Worm (Caenorhabditis elegans): ENCODE data around the gene nep-24.
"Not testable (repeated sequence)": the region's sequence is repeated elsewhere in the genome, so short reads cannot be mapped to it uniquely, and the experiment has no call there.

The nep-24 gene

ce11 chrIV:16924092-16924491 lies at the start of gene nep-24:
TSS of gene nep-24 (plus strand) at chrIV:16924392.
- TF ChIP-seq elt-2 (tag; optimal IDR thresholded peaks at IDR 0.05): no peak
- TF ChIP-seq skn-1 (tag; optimal IDR thresholded peaks at IDR 0.05): no peak
- TF ChIP-seq nhr-11 (tag; optimal IDR thresholded peaks at IDR 0.05): no peak
- TF ChIP-seq pha-4 (tag; optimal IDR thresholded peaks at IDR 0.05): no peak
- no peak for TF ChIP-seq ceh-82 (tag; optimal IDR thresholded peaks at IDR 0.05)
- no peak for TF ChIP-seq nhr-25 (tag; optimal IDR thresholded peaks at IDR 0.05)
- TF ChIP-seq ztf-11 (tag; optimal IDR thresholded peaks at IDR 0.05): no peak

ce11 chrIV:16888580-16888979 lies 35.6 kb upstream of the nep-24 start:
- no peak for TF ChIP-seq nhr-28 (tag; optimal IDR thresholded peaks at IDR 0.05)
- no peak for TF ChIP-seq skn-1 (tag; optimal IDR thresholded peaks at IDR 0.05)
- no peak for TF ChIP-seq nfya-1 (tag; optimal IDR thresholded peaks at IDR 0.05; ENCODE audit: insufficient read depth)
- no peak for TF ChIP-seq nhr-25 (tag; optimal IDR thresholded peaks at IDR 0.05)
- TF ChIP-seq ama-1 (optimal IDR thresholded peaks at IDR 0.05): no peak
- TF ChIP-seq unc-39 (tag; optimal IDR thresholded peaks at IDR 0.05): no peak
- TF ChIP-seq daf-12 (tag; optimal IDR thresholded peaks at IDR 0.05): no peak
- TF ChIP-seq lsy-12 (tag; optimal IDR thresholded peaks at IDR 0.05): no peak

ce11 chrIV:16895288-16895687 lies 28.9 kb upstream of the nep-24 start, which contains the start of gene T06A10.2:
TSS of gene T06A10.2 (plus strand) at chrIV:16895588.
- TF ChIP-seq lin-15B, ztf-11, pha-4 (tag; optimal IDR thresholded peaks at IDR 0.05): not testable (repeated sequence)

- TF ChIP-seq elt-1 (tag; optimal IDR thresholded peaks at IDR 0.05) (no peak), nhr-11 (tag; optimal IDR thresholded peaks at IDR 0.05) (no peak), mdl-1 (tag; optimal IDR thresholded peaks at IDR 0.05) (no peak), unc-62 (GFP tag; optimal IDR thresholded peaks at IDR 0.05) (no peak)
Observed at ce11 chrIV:16898205-16898604, 26.0 kb upstream of the nep-24 start.

ce11 chrIV:16915751-16916150 lies 8.4 kb upstream of the nep-24 start, which contains the start of gene Y116A8C.3:
TSS of gene Y116A8C.3 (plus strand) at chrIV:16916051.
- no peak for TF ChIP-seq nhr-76 (tag; optimal IDR thresholded peaks at IDR 0.05)
- no peak for TF ChIP-seq elt-2 (tag; optimal IDR thresholded peaks at IDR 0.05)
- TF ChIP-seq sea-2 (GFP tag; optimal IDR thresholded peaks at IDR 0.05): no peak
- TF ChIP-seq unc-62 (GFP tag; optimal IDR thresholded peaks at IDR 0.05): no peak
- no peak for TF ChIP-seq nhr-67 (tag; optimal IDR thresholded peaks at IDR 0.05)
- TF ChIP-seq fkh-2 (tag; optimal IDR thresholded peaks at IDR 0.05): no peak
- TF ChIP-seq mml-1 (tag; optimal IDR thresholded peaks at IDR 0.05): no peak
- TF ChIP-seq R02D3.7 (tag; optimal IDR thresholded peaks at IDR 0.05): no peak
- no peak for TF ChIP-seq mdl-1 (tag; optimal IDR thresholded peaks at IDR 0.05)
- TF ChIP-seq nfya-1 (tag; optimal IDR thresholded peaks at IDR 0.05; ENCODE audit: insufficient read depth): no peak
- TF ChIP-seq ceh-16 (tag; optimal IDR thresholded peaks at IDR 0.05): no peak
- TF ChIP-seq fos-1 (tag; optimal IDR thresholded peaks at IDR 0.05): no peak
- TF ChIP-seq nhr-28 (tag; optimal IDR thresholded peaks at IDR 0.05): no peak
- TF ChIP-seq ZK546.5 (tag; optimal IDR thresholded peaks at IDR 0.05): no peak

ce11 chrIV:16917831-16918429 lies 6.3 kb upstream of the nep-24 start, which contains the start of the genes Y116A8C.469 and Y116A8C.468:
TSS of gene Y116A8C.469 (minus strand) at chrIV:16917931.
TSS of gene Y116A8C.468 (plus strand) at chrIV:16918379.
- TF ChIP-seq lin-39 (tag; optimal IDR thresholded peaks at IDR 0.05) (no peak), mml-1 (tag; optimal IDR thresholded peaks at IDR 0.05) (no peak), nfya-1 (tag; optimal IDR thresholded peaks at IDR 0.05; ENCODE audit: insufficient read depth) (no peak), lin-15B (tag; optimal IDR thresholded peaks at IDR 0.05) (no peak), ceh-16 (tag; optimal IDR thresholded peaks at IDR 0.05) (no peak)

ce11 chrIV:16919212-16919775 lies 4.9 kb upstream of the nep-24 start, which contains the start of the genes Y116A8C.470 and Y116A8C.463:
TSS of gene Y116A8C.470 (minus strand) at chrIV:16919312.
TSS of gene Y116A8C.463 (plus strand) at chrIV:16919725.
- TF ChIP-seq mml-1 (tag; optimal IDR thresholded peaks at IDR 0.05) (no peak), elt-3 (tag; optimal IDR thresholded peaks at IDR 0.05) (no peak), ztf-11 (tag; optimal IDR thresholded peaks at IDR 0.05) (no peak), elt-2 (tag; optimal IDR thresholded peaks at IDR 0.05) (no peak), ceh-9 (tag; optimal IDR thresholded peaks at IDR 0.05) (no peak), egl-5 (tag; optimal IDR thresholded peaks at IDR 0.05) (no peak), fkh-2 (tag; optimal IDR thresholded peaks at IDR 0.05) (no peak)
